Fruit fly (Drosophila melanogaster): ENCODE results near the gene bru3.

The bru3 gene

DNA sequence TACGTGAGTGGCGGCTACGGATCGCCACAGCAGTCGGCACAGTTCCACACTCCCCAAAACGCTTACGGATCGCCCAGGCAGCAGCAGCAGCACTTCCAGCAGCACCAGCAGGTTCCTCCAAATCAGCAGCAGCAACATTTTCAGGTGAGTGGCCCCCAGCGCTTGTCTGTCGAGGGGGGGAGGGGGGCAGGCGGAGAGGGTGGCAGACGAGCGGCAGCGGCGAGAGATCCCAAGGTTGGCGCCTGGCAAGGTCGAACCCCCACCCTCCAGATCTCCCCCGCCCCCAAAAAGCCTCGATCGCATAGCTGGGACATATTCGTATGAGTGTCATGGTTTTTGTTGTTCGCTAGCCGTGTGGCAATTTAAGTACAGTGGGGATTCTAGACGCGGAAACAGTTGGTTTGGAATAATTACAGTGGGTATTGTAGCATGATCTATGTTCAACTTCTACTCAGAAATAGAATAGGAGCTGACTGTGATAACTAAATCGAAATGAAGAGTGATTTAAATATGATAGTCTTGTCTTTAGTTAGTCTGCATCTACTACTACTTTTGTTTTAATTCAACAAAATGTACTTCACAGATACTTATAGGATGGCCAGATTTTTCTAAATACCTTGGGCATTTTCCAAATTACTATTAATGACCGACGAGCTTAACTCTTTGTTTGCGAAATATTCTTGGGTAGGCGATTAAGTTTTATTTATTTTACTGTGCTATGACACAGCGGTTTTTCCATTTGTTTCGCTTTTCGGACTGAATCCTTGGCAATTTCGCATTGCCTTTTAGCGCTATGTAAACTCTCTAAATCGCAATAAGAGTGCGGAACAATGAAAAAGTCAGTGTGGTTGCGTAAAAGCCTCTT lies 324.6 kb downstream of the bru3 start (continued):
- TF ChIP-seq CG7839 (tag; optimal IDR thresholded peaks at IDR 0.05) (peak; percentile 39), B-H2 (GFP tag; optimal IDR thresholded peaks at IDR 0.05) (no peak), CG7963 (GFP tag; IDR thresholded peaks at IDR 0.05; ENCODE audit: partially characterized antibody) (no peak), CG3995 (GFP tag; optimal IDR thresholded peaks at IDR 0.05) (no peak), CG2120 (GFP tag; optimal IDR thresholded peaks at IDR 0.05) (peak; percentile 60), CG8478 (optimal IDR thresholded peaks at IDR 0.05) (no peak), CG14965 (GFP tag; optimal IDR thresholded peaks at IDR 0.05; ENCODE audit: borderline replicate concordance) (no peak), stc (GFP tag; IDR thresholded peaks at IDR 0.05) (no peak), Ssrp (tag; optimal IDR thresholded peaks at IDR 0.05) (no peak), CG17385 (GFP tag; optimal IDR thresholded peaks at IDR 0.05) (peak; percentile 10), CG2678 (tag; optimal IDR thresholded peaks at IDR 0.05) (peak; percentile 49), gsb-n (tag; optimal IDR thresholded peaks at IDR 0.05) (no peak), ac (GFP tag; optimal IDR thresholded peaks at IDR 0.05) (no peak), CG14860 (GFP tag; IDR thresholded peaks at IDR 0.05; ENCODE audit: partially characterized antibody) (no peak), nerfin-2 (GFP tag; IDR thresholded peaks at IDR 0.05; ENCODE audit: partially characterized antibody) (no peak), CG14710 (tag; optimal IDR thresholded peaks at IDR 0.05) (no peak), Antp (GFP tag; optimal IDR thresholded peaks at IDR 0.05) (no peak), Nf-YA (GFP tag; IDR thresholded peaks at IDR 0.05) (no peak), oc (tag; optimal IDR thresholded peaks at IDR 0.05) (no peak), jing (GFP tag; optimal IDR thresholded peaks at IDR 0.05) (no peak), pfk (GFP tag; optimal IDR thresholded peaks at IDR 0.05) (no peak), tll (GFP tag; optimal IDR thresholded peaks at IDR 0.05) (no peak), dan (GFP tag; IDR thresholded peaks at IDR 0.05) (no peak), Jarid2 (GFP tag; optimal IDR thresholded peaks at IDR 0.05) (no peak), CG15514 (GFP tag; optimal IDR thresholded peaks at IDR 0.05) (peak; percentile 32), CG31441 (GFP tag; IDR thresholded peaks at IDR 0.05) (no peak), zfh2 (GFP tag; optimal IDR thresholded peaks at IDR 0.05) (peak; percentile 24), sima (GFP tag; optimal IDR thresholded peaks at IDR 0.05) (no peak), ap (GFP tag; IDR thresholded peaks at IDR 0.05) (no peak), hb (GFP tag; IDR thresholded peaks at IDR 0.05; ENCODE audit: partially characterized antibody) (no peak), ERR (GFP tag; optimal IDR thresholded peaks at IDR 0.05) (no peak)

DNA sequence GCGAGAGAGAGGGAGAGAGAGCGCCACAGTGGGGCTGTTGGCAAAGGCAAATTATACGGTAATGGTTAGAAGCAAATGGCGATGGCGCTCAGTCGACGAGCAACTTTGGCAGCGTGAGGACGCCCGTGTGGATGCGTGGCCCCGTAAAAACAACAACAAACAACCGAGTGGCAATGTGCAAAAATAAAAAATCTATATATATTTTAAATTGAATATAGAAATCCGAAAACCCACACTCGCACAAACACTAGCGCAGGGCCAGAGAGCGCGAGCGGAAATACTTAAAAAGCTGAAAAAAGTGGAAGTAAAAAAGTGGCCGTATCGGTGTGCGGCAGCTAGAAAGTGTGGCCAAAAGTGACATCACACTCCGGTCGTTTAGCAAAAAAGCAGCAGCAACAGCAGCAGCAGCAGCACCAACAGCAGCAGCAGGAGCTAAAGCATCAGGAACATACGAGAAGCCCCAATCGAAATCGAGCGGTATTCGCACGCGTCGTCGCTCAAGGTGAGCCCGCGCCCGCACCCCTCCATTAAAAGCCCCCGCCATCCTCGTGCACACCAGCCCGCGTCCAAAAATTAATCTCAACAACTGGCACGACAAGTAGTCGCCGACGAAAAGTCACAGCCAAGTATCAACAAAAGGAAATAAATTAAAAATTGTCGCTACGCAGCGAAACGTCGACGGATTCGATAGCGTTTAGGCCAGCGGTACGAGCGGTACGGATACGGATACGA lies 325.6 kb downstream of the bru3 start, which contains the start of gene stv:
Gene stv, plus strand, starts transcription at position 89 of the 732 bp plus-strand sequence.
- TF ChIP-seq CG14050 (GFP tag; IDR thresholded peaks at IDR 0.05) (no peak), dpn (GFP tag; optimal IDR thresholded peaks at IDR 0.05) (no peak), Hey (tag; optimal IDR thresholded peaks at IDR 0.05) (peak; percentile 52), ftz-f1 (GFP tag; optimal IDR thresholded peaks at IDR 0.05) (peak; percentile 28), CG32767 (GFP tag; IDR thresholded peaks at IDR 0.05) (0 out of 2 replicates have a peak, but pooled peaks have one; percentile 10), CG11723 (GFP tag; optimal IDR thresholded peaks at IDR 0.05) (no peak), bbx (GFP tag; IDR thresholded peaks at IDR 0.05; ENCODE audit: partially characterized antibody) (0 out of 2 replicates have a peak, but pooled peaks have one; percentile 47), ken (GFP tag; IDR thresholded peaks at IDR 0.05) (0 out of 3 replicates have a peak, but pooled peaks have one; percentile 7), tin (GFP tag; optimal IDR thresholded peaks at IDR 0.05) (no peak), CG7786 (GFP tag; optimal IDR thresholded peaks at IDR 0.05) (no peak), CG8290 (GFP tag; optimal IDR thresholded peaks at IDR 0.05) (no peak), CG8290 (tag; optimal IDR thresholded peaks at IDR 0.05) (peak in 1 of 2 experiments; percentile 13), Trl (optimal IDR thresholded peaks at IDR 0.05) (no peak), Trl (GFP tag; optimal IDR thresholded peaks at IDR 0.05) (no peak), CG42726 (GFP tag; IDR thresholded peaks at IDR 0.05; ENCODE audit: partially characterized antibody) (peak; percentile 46; the same call in 1 of the 2 replicates), Dp (GFP tag; optimal IDR thresholded peaks at IDR 0.05) (no peak), CG9932 (GFP tag; IDR thresholded peaks at IDR 0.05) (peak; percentile 30; the same call in 1 of the 2 replicates), CG1529 (GFP tag; optimal IDR thresholded peaks at IDR 0.05) (no peak)

Data from whole organism, embryonic.